Fruit fly (Drosophila melanogaster): ENCODE results near the gene CG17029.

DNA sequence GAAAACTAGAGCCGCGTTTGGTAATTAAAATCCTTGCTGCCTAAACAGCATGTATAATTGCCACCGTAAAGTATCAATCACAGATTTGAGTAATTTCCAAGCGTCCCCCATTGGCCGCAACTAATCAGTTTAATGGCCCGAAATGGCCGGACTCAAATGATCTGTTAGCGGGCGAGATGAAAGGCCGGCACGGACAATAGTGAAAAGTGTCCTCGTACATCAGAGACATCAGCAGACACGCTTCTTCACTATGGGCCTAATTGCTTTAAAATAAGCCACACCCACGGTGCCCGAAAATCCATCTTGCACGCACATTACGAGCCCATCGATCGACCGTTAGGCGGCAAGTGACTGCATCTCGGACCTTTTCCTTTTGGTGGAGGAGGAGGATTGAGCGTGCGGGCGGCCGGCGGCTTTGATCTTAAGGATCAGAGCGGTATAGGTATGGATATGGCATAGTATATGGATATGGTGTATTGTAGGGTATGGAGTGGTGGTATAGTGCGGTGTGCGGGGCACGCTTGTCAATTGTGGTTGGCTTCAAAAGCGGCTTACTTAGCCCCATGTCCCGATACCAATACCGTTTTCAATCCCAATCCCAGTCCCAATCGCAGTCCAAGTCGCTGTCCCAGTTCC is 35.8 kb downstream of the CG17029 start:
- no peak for TF ChIP-seq CG9948 (tag; optimal IDR thresholded peaks at IDR 0.05)
- no peak for TF ChIP-seq Pif1B (GFP tag; optimal IDR thresholded peaks at IDR 0.05)
- no peak for TF ChIP-seq EcR (GFP tag; optimal IDR thresholded peaks at IDR 0.05)
- 0 out of 3 replicates have a peak, but pooled peaks have one; percentile 23 for TF ChIP-seq CG4496 (GFP tag; IDR thresholded peaks at IDR 0.05)
- TF ChIP-seq D1 (tag; optimal IDR thresholded peaks at IDR 0.05): no peak
- no peak for TF ChIP-seq fd96Ca (GFP tag; IDR thresholded peaks at IDR 0.05)

Measured in whole organism, pupa.